Fruit fly (Drosophila melanogaster): ENCODE data around the gene CG18530.

dm6 chr3R:12630369-12630768, 2.8 kb upstream of the CG18530 start, which contains the start of gene Not10:
- TF ChIP-seq insv (optimal IDR thresholded peaks at IDR 0.05) = no peak
- no peak for TF ChIP-seq h (optimal IDR thresholded peaks at IDR 0.05)
- TF ChIP-seq psq (optimal IDR thresholded peaks at IDR 0.05) = no peak
- TF ChIP-seq Myc (optimal IDR thresholded peaks at IDR 0.05) = no peak
- TF ChIP-seq Sin3A (optimal IDR thresholded peaks at IDR 0.05) = no peak
